Worm (Caenorhabditis elegans) whole organism, L1 larva: Measurements from ENCODE around the gene brp-1.

ENCODE experiments used
- C16A3.4 ChIP-seq: fragments of 150-350 bp; optimal IDR thresholded peaks from 2 replicates; lab custom pipeline; 2014; ENCODE audit warnings: missing biosample characterization, missing genetic modification characterization
- ama-1 ChIP-seq: fragments of 150-350 bp; optimal IDR thresholded peaks from 2 replicates; lab custom pipeline; 2014
- blmp-1 ChIP-seq: fragments of 150-350 bp; optimal IDR thresholded peaks from 2 replicates; lab custom pipeline; 2014; ENCODE audit warnings: missing biosample characterization, missing genetic modification characterization
- ces-1 ChIP-seq: fragments of 150-350 bp; optimal IDR thresholded peaks from 2 replicates; lab custom pipeline; 2014; ENCODE audit warnings: missing biosample characterization, missing genetic modification reagents, missing genetic modification characterization
- dsc-1 ChIP-seq: sonication (generic microtip); optimal IDR thresholded peaks from 2 replicates; lab custom pipeline; 2016; ENCODE audit warnings: mild to moderate bottlenecking, missing genetic modification characterization, missing compliant biosample characterization
- efl-1 ChIP-seq, 4 experiments: fragments of 150-350 bp; optimal IDR thresholded peaks in 3 of 4; peaks in 1 of 4; 1 replicate in 1 of 4; 2 replicates in 3 of 4; lab custom pipeline; 2014; ENCODE audit warnings: missing biosample characterization in 2 of 4, missing genetic modification characterization in 2 of 4, missing genetic modification reagents in 2 of 4
- egl-13 ChIP-seq: sonication (generic microtip); optimal IDR thresholded peaks from 2 replicates; lab custom pipeline; 2016; ENCODE audit warnings: missing genotype, missing genetic modification reagents, missing genetic modification characterization, missing compliant biosample characterization
- egl-27 ChIP-seq, 2 experiments: fragments of 150-350 bp in 1 of 2; sonication (generic microtip); optimal IDR thresholded peaks; 3 replicates each; lab custom pipeline; 2017 to 2018; ENCODE audit warnings: missing biosample characterization in 2 of 2, missing genetic modification characterization in 2 of 2, missing genetic modification reagents in 2 of 2
- elt-2 ChIP-seq: sonication (generic microtip); optimal IDR thresholded peaks from 2 replicates; lab custom pipeline; 2016; ENCODE audit warnings: missing genetic modification characterization, mild to moderate bottlenecking, inconsistent platforms, missing compliant biosample characterization, missing genetic modification reagents
- elt-3 ChIP-seq, 6 experiments: fragments of 150-350 bp in 1 of 6; sonication (generic microtip); optimal IDR thresholded peaks; 2 replicates each; lab custom pipeline; 2017 to 2018; ENCODE audit warnings: missing biosample characterization in 6 of 6, missing genetic modification characterization in 6 of 6, inconsistent platforms in 1 of 6
- fkh-10 ChIP-seq: sonication (generic microtip); optimal IDR thresholded peaks from 2 replicates; lab custom pipeline; 2017; ENCODE audit warnings: missing biosample characterization, missing genetic modification reagents, missing genetic modification characterization
- fkh-8 ChIP-seq: sonication (generic microtip); optimal IDR thresholded peaks from 2 replicates; lab custom pipeline; 2016; ENCODE audit warnings: mild to moderate bottlenecking, missing genetic modification characterization, missing compliant biosample characterization
- grh-1 ChIP-seq: fragments of 200-800 bp; sonication (Bioruptor generic); IDR thresholded peaks from 2 replicates; pipeline ENCODE4 v1.3.6; 2022; ENCODE audit warnings: missing genetic modification reagents, missing genetic modification characterization, missing compliant biosample characterization
- hlh-17 ChIP-seq: fragments of 200-800 bp; sonication (Bioruptor generic); optimal IDR thresholded peaks from 2 replicates; lab custom pipeline; 2018; ENCODE audit warnings: missing genetic modification characterization, mild to moderate bottlenecking, missing compliant biosample characterization, moderate library complexity, borderline replicate concordance
- hlh-4 ChIP-seq: sonication (generic microtip); optimal IDR thresholded peaks from 2 replicates; lab custom pipeline; 2016; ENCODE audit warnings: mild to moderate bottlenecking, missing genetic modification characterization, missing compliant biosample characterization
- hpl-2 ChIP-seq: fragments of 150-350 bp; optimal IDR thresholded peaks from 2 replicates; lab custom pipeline; 2014; ENCODE audit warnings: missing biosample characterization, missing genetic modification reagents, missing genetic modification characterization
- irx-1 ChIP-seq: sonication (generic microtip); optimal IDR thresholded peaks from 2 replicates; lab custom pipeline; 2016; ENCODE audit warnings: missing genetic modification characterization, missing compliant biosample characterization
- isw-1 ChIP-seq: fragments of 200-800 bp; sonication (Bioruptor generic); IDR thresholded peaks from 2 replicates; pipeline ENCODE4 v1.3.6; 2022; ENCODE audit warnings: missing genetic modification characterization, missing compliant biosample characterization
- lin-13 ChIP-seq: fragments of 150-350 bp; optimal IDR thresholded peaks from 2 replicates; lab custom pipeline; 2014; ENCODE audit warnings: missing biosample characterization, missing genetic modification reagents, missing genetic modification characterization
- lin-14 ChIP-seq: fragments of 200-800 bp; sonication (Bioruptor generic); optimal IDR thresholded peaks from 2 replicates; lab custom pipeline; 2018; ENCODE audit warnings: mild to moderate bottlenecking, missing genetic modification characterization, moderate library complexity, missing compliant biosample characterization
- lin-15B ChIP-seq: fragments of 150-350 bp; sonication (generic microtip); optimal IDR thresholded peaks from 3 replicates; lab custom pipeline; 2014; ENCODE audit warnings: missing biosample characterization, missing genetic modification characterization
- lin-35 ChIP-seq, 2 experiments: fragments of 150-350 bp; optimal IDR thresholded peaks; 2 replicates each; lab custom pipeline; 2014; ENCODE audit warnings: missing biosample characterization in 2 of 2, missing genetic modification characterization in 2 of 2, missing genetic modification reagents in 2 of 2
- lsy-2 ChIP-seq, 2 experiments: fragments of 150-350 bp; optimal IDR thresholded peaks; 2 replicates each; lab custom pipeline; 2014; ENCODE audit warnings: missing biosample characterization in 2 of 2, missing genetic modification characterization in 2 of 2
- mdl-1 ChIP-seq, 2 experiments: fragments of 150-350 bp; optimal IDR thresholded peaks; 2 replicates each; lab custom pipeline; 2014 to 2017; ENCODE audit warnings: missing biosample characterization in 2 of 2, missing genetic modification characterization in 2 of 2, inconsistent platforms in 1 of 2
- mef-2 ChIP-seq: fragments of 150-350 bp; optimal IDR thresholded peaks from 2 replicates; lab custom pipeline; 2014; ENCODE audit warnings: missing biosample characterization, missing genetic modification characterization
- mep-1 ChIP-seq: fragments of 150-350 bp; optimal IDR thresholded peaks from 2 replicates; lab custom pipeline; 2014; ENCODE audit warnings: missing biosample characterization, missing genetic modification characterization
- nhr-11 ChIP-seq: fragments of 150-350 bp; optimal IDR thresholded peaks from 2 replicates; lab custom pipeline; 2014; ENCODE audit warnings: missing biosample characterization, missing genetic modification characterization
- nhr-12 ChIP-seq: sonication (generic microtip); optimal IDR thresholded peaks from 2 replicates; lab custom pipeline; 2017; ENCODE audit warnings: missing biosample characterization, missing genetic modification characterization
- nhr-19 ChIP-seq: fragments of 200-800 bp; sonication (Bioruptor generic); conservative IDR thresholded peaks from 2 replicates; pipeline ENCODE4 v1.3.6; 2022; ENCODE audit warnings: missing genetic modification characterization, missing compliant biosample characterization
- nhr-20 ChIP-seq: sonication (generic microtip); optimal IDR thresholded peaks from 2 replicates; lab custom pipeline; 2016; ENCODE audit warnings: mild to moderate bottlenecking, missing genetic modification characterization, missing compliant biosample characterization
- nhr-28 ChIP-seq: fragments of 150-350 bp; optimal IDR thresholded peaks from 2 replicates; lab custom pipeline; 2014; ENCODE audit warnings: missing biosample characterization, missing genetic modification characterization
- nhr-47 ChIP-seq: sonication (generic microtip); optimal IDR thresholded peaks from 2 replicates; lab custom pipeline; 2016; ENCODE audit warnings: mild to moderate bottlenecking, missing genetic modification characterization, moderate library complexity, missing compliant biosample characterization
- nhr-71 ChIP-seq: sonication (generic microtip); optimal IDR thresholded peaks from 2 replicates; lab custom pipeline; 2016; ENCODE audit warnings: mild to moderate bottlenecking, missing genetic modification characterization, moderate library complexity, missing compliant biosample characterization
- nhr-76 ChIP-seq: sonication (generic microtip); optimal IDR thresholded peaks from 2 replicates; lab custom pipeline; 2017; ENCODE audit warnings: missing biosample characterization, missing genetic modification characterization
- nhr-84 ChIP-seq: sonication (generic microtip); optimal IDR thresholded peaks from 2 replicates; lab custom pipeline; 2017; ENCODE audit warnings: missing biosample characterization, missing genetic modification characterization
- nhr-85 ChIP-seq: sonication (generic microtip); peaks from one replicate; lab custom pipeline; 2016; ENCODE audit warnings: missing genetic modification characterization, inconsistent platforms, missing compliant biosample characterization
- nhr-90 ChIP-seq: sonication (generic microtip); optimal IDR thresholded peaks from 2 replicates; lab custom pipeline; 2016; ENCODE audit warnings: mild to moderate bottlenecking, missing genetic modification characterization, missing compliant biosample characterization; ENCODE audit not compliant: poor library complexity
- pag-3 ChIP-seq: sonication (generic microtip); optimal IDR thresholded peaks from 2 replicates; lab custom pipeline; 2017; ENCODE audit warnings: missing genetic modification characterization, mild to moderate bottlenecking, missing compliant biosample characterization, antibody characterized with exemption, borderline replicate concordance; ENCODE audit not compliant: insufficient read depth
- pax-3 ChIP-seq: fragments of 200-800 bp; sonication (Bioruptor generic); optimal IDR thresholded peaks from 2 replicates; lab custom pipeline; 2018; ENCODE audit warnings: mild to moderate bottlenecking, missing genetic modification characterization, moderate library complexity, missing compliant biosample characterization
- skn-1 ChIP-seq: fragments of 150-350 bp; optimal IDR thresholded peaks from 2 replicates; lab custom pipeline; 2014; ENCODE audit warnings: missing biosample characterization, missing genetic modification characterization
- snu-23 ChIP-seq: sonication (generic microtip); optimal IDR thresholded peaks from 2 replicates; lab custom pipeline; 2016; ENCODE audit warnings: missing genetic modification characterization, missing compliant biosample characterization
- sptf-1 ChIP-seq: fragments of 150-350 bp; optimal IDR thresholded peaks from 2 replicates; lab custom pipeline; 2014; ENCODE audit warnings: missing biosample characterization, missing genetic modification characterization
- sup-37 ChIP-seq: fragments of 200-800 bp; sonication (Bioruptor generic); optimal IDR thresholded peaks from 2 replicates; lab custom pipeline; 2018; ENCODE audit warnings: mild to moderate bottlenecking, missing genetic modification characterization, missing compliant biosample characterization
- swsn-7 ChIP-seq: sonication (generic microtip); optimal IDR thresholded peaks from 2 replicates; lab custom pipeline; 2016; ENCODE audit warnings: missing genetic modification characterization, missing compliant biosample characterization
- tlp-1 ChIP-seq: fragments of 150-350 bp; optimal IDR thresholded peaks from 2 replicates; lab custom pipeline; 2014; ENCODE audit warnings: missing biosample characterization, missing genetic modification characterization
- unc-130 ChIP-seq: fragments of 150-350 bp; optimal IDR thresholded peaks from 2 replicates; lab custom pipeline; 2017; ENCODE audit warnings: missing biosample characterization, missing genetic modification characterization, inconsistent platforms
- unc-30 ChIP-seq: sonication (generic microtip); optimal IDR thresholded peaks from 2 replicates; lab custom pipeline; 2017; ENCODE audit warnings: missing biosample characterization, missing genetic modification characterization
- unc-86 ChIP-seq: sonication (generic microtip); optimal IDR thresholded peaks from 2 replicates; lab custom pipeline; 2016; ENCODE audit warnings: missing genetic modification characterization, missing compliant biosample characterization
- unc-98 ChIP-seq: fragments of 200-800 bp; sonication (Bioruptor generic); IDR thresholded peaks from 2 replicates; pipeline ENCODE4 v1.3.6; 2022; ENCODE audit warnings: missing genetic modification characterization, missing compliant biosample characterization
- zag-1 ChIP-seq: fragments of 150-350 bp; optimal IDR thresholded peaks from 2 replicates; lab custom pipeline; 2014; ENCODE audit warnings: missing biosample characterization, missing genetic modification characterization
- zip-4 ChIP-seq: fragments of 200-800 bp; sonication (Bioruptor generic); optimal IDR thresholded peaks from 2 replicates; lab custom pipeline; 2018; ENCODE audit warnings: mild to moderate bottlenecking, missing genetic modification characterization, moderate library complexity, missing compliant biosample characterization
- ztf-11 ChIP-seq, 2 experiments: sonication (generic microtip); optimal IDR thresholded peaks; 2 replicates each; lab custom pipeline; 2016 to 2017; ENCODE audit warnings: missing genetic modification characterization in 2 of 2, missing biosample characterization in 1 of 2, missing compliant biosample characterization in 1 of 2

The brp-1 gene

DNA sequence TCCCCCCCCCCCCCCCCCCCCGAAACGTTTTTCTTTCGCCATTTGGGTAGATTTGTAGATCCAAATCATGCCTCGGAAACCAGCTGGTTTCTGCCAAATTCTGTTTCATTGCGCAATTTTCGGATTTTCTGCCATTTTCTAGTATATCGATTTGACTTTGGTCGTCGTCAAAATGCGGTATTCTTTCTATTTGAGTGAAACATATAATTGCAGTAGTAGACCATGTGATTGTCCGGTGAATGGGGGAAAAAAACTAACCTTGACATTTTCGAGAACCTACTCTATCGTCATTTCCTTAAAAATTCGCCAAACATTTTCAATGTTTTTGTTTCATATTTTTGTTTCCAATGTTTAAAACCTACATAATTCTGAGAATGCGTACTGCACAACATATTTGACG is 4.7 kb upstream of the brp-1 start:
- TF ChIP-seq grh-1 (peak; percentile 11; the same call in 1 of the 2 replicates), dsc-1 (tag; lab: Kevin White, UChicago) (no peak), zag-1 (tag; lab: Kevin White, UChicago) (no peak), hlh-17 (no peak), lin-15B (no peak), irx-1 (tag; lab: Kevin White, UChicago) (no peak), blmp-1 (tag; lab: Kevin White, UChicago) (peak; percentile 70), mdl-1 (tag; optimal IDR thresholded peaks at IDR 0.05; lab: Kevin White, UChicago) (peak in 1 of 2 experiments; percentile 15), unc-130 (tag; lab: Kevin White, UChicago) (peak; percentile 24), lsy-2 (tag; optimal IDR thresholded peaks at IDR 0.05; lab: Kevin White, UChicago) (peak; percentile 8 to 24), nhr-12 (tag; lab: Kevin White, UChicago) (no peak), nhr-85 (tag; lab: Kevin White, UChicago) (peak; percentile 77), hlh-4 (tag; lab: Kevin White, UChicago) (no peak), nhr-90 (tag; lab: Kevin White, UChicago) (no peak), efl-1 (optimal IDR thresholded peaks at IDR 0.05; lab: Kevin White, UChicago) (peak in 1 of 2 experiments; percentile 5), efl-1 (GFP tag; optimal IDR thresholded peaks at IDR 0.05 in 1 of 2; lab: Kevin White, UChicago) (no peak), zip-4 (GFP tag; lab: Kevin White, UChicago) (no peak), nhr-28 (tag; lab: Kevin White, UChicago) (no peak), lin-35 (GFP tag; optimal IDR thresholded peaks at IDR 0.05; lab: Kevin White, UChicago) (peak in 1 of 2 experiments; percentile 44), elt-2 (tag; lab: Kevin White, UChicago) (no peak), fkh-10 (GFP tag; lab: Kevin White, UChicago) (no peak), tlp-1 (tag; lab: Kevin White, UChicago) (no peak), lin-14 (peak; percentile 51), snu-23 (GFP tag; lab: Kevin White, UChicago) (peak; percentile 61), ces-1 (no peak), skn-1 (tag; lab: Kevin White, UChicago) (peak; percentile 31), mep-1 (tag; lab: Kevin White, UChicago) (peak; percentile 35), nhr-11 (no peak), nhr-76 (tag; lab: Kevin White, UChicago) (no peak), nhr-47 (no peak), isw-1 (GFP tag; lab: Robert Waterston, UW) (no peak), ama-1 (no peak), nhr-71 (peak; percentile 31), sptf-1 (no peak), lin-13 (no peak), ztf-11 (tag; optimal IDR thresholded peaks at IDR 0.05; lab: Kevin White, UChicago) (no peak), nhr-20 (peak; percentile 58), unc-98 (no peak), elt-3 (tag; optimal IDR thresholded peaks at IDR 0.05; lab: Kevin White, UChicago) (peak in 2 of 6 experiments; percentile 12 to 38), pax-3 (tag; lab: Kevin White, UChicago) (no peak), swsn-7 (tag; lab: Kevin White, UChicago) (no peak), fkh-8 (tag; lab: Kevin White, UChicago) (no peak), hpl-2 (GFP tag; lab: Kevin White, UChicago) (no peak), sup-37 (GFP tag; lab: Kevin White, UChicago) (no peak), pag-3 (tag; lab: Kevin White, UChicago) (peak; percentile 62), nhr-19 (no peak), mef-2 (tag; lab: Kevin White, UChicago) (no peak), egl-13 (tag; lab: Kevin White, UChicago) (no peak), C16A3.4 (tag; lab: Kevin White, UChicago) (no peak), nhr-84 (no peak), unc-30 (no peak), egl-27 (tag; optimal IDR thresholded peaks at IDR 0.05; lab: Kevin White, UChicago) (no peak), unc-86 (no peak)
